Fruit fly (Drosophila melanogaster): ENCODE data around the gene CG15343.

- TF ChIP-seq Dll (optimal IDR thresholded peaks at IDR 0.05) (no peak), psq (optimal IDR thresholded peaks at IDR 0.05) (no peak), pan (optimal IDR thresholded peaks at IDR 0.05) (no peak), CG8478 (optimal IDR thresholded peaks at IDR 0.05) (no peak)
Observed at dm6 chrX:8242298-8242697, 31.3 kb downstream of the CG15343 start, which contains the start of gene Trxr1.
